Fruit fly (Drosophila melanogaster) whole organism, prepupa: ENCODE measurements around the gene CG6933.

Experiments
- CG10631 ChIP-seq: fragments of 200-800 bp; sonication (Bioruptor generic); optimal IDR thresholded peaks from 2 replicates; lab custom pipeline; 2016; ENCODE audit warnings: missing biosample characterization, missing genetic modification characterization
- CG10669 ChIP-seq: fragments of 200-800 bp; sonication (Bioruptor generic); optimal IDR thresholded peaks from 3 replicates; lab custom pipeline; 2018; ENCODE audit warnings: missing biosample characterization, mild to moderate bottlenecking, missing genetic modification characterization, moderate library complexity
- CG11762 ChIP-seq: fragments of 200-800 bp; sonication (Bioruptor generic); optimal IDR thresholded peaks from 3 replicates; lab custom pipeline; 2016; ENCODE audit warnings: missing biosample characterization, missing genetic modification characterization; ENCODE audit not compliant: insufficient read depth
- CG15336 ChIP-seq: fragments of 200-800 bp; sonication (Bioruptor generic); IDR thresholded peaks from 2 replicates; pipeline ENCODE4 v1.3.6; 2022; ENCODE audit warnings: missing biosample characterization, missing genetic modification characterization
- CG1621 ChIP-seq: fragments of 200-800 bp; sonication (Bioruptor generic); optimal IDR thresholded peaks from 3 replicates; lab custom pipeline; 2018; ENCODE audit warnings: missing biosample characterization, mild to moderate bottlenecking, missing genetic modification characterization
- CG16779 ChIP-seq: fragments of 200-800 bp; sonication (Bioruptor generic); optimal IDR thresholded peaks from 3 replicates; lab custom pipeline; 2017; ENCODE audit warnings: missing biosample characterization, mild to moderate bottlenecking, missing genetic modification characterization
- CG3032 ChIP-seq: fragments of 200-800 bp; optimal IDR thresholded peaks from 2 replicates; lab custom pipeline; 2019; ENCODE audit warnings: missing biosample characterization, mild to moderate bottlenecking, missing genetic modification characterization, moderate library complexity
- CG31627 ChIP-seq: fragments of 200-800 bp; sonication (Bioruptor generic); optimal IDR thresholded peaks from 3 replicates; lab custom pipeline; 2016; ENCODE audit warnings: missing biosample characterization, missing genetic modification characterization
- CG32006 ChIP-seq: fragments of 200-800 bp; sonication (Bioruptor generic); optimal IDR thresholded peaks from 3 replicates; lab custom pipeline; 2017; ENCODE audit warnings: missing biosample characterization, mild to moderate bottlenecking, missing genetic modification characterization
- CG34406 ChIP-seq: fragments of 200-800 bp; sonication (Bioruptor generic); optimal IDR thresholded peaks from 3 replicates; lab custom pipeline; 2016; ENCODE audit warnings: missing biosample characterization, missing genetic modification characterization
- CG3919 ChIP-seq: fragments of 200-800 bp; sonication (Bioruptor generic); optimal IDR thresholded peaks from 3 replicates; lab custom pipeline; 2016; ENCODE audit warnings: missing biosample characterization, missing genetic modification characterization
- CG4318 ChIP-seq: fragments of 200-800 bp; sonication (Bioruptor generic); optimal IDR thresholded peaks from 3 replicates; lab custom pipeline; 2017; ENCODE audit warnings: missing biosample characterization, mild to moderate bottlenecking, missing genetic modification characterization
- CG6163 ChIP-seq: fragments of 200-800 bp; sonication (Bioruptor generic); IDR thresholded peaks from 3 replicates; pipeline ENCODE4 v1.3.6; 2022; ENCODE audit warnings: missing biosample characterization, missing genetic modification characterization
- CG6276 ChIP-seq: fragments of 200-800 bp; sonication (Bioruptor generic); optimal IDR thresholded peaks from 2 replicates; lab custom pipeline; 2017; ENCODE audit warnings: missing biosample characterization, mild to moderate bottlenecking, missing genetic modification characterization
- CG6792 ChIP-seq: fragments of 200-800 bp; sonication (Bioruptor generic); optimal IDR thresholded peaks from 3 replicates; lab custom pipeline; 2016; ENCODE audit warnings: missing biosample characterization, missing genetic modification characterization
- CG6808 ChIP-seq: fragments of 200-800 bp; sonication (Bioruptor generic); optimal IDR thresholded peaks from 3 replicates; lab custom pipeline; 2017; ENCODE audit warnings: missing biosample characterization, missing genetic modification characterization, mild to moderate bottlenecking, moderate library complexity, missing genetic modification reagents
- CG6854 ChIP-seq: fragments of 200-800 bp; sonication (Bioruptor generic); optimal IDR thresholded peaks from 2 replicates; lab custom pipeline; 2017; ENCODE audit warnings: missing biosample characterization, mild to moderate bottlenecking, missing genetic modification characterization
- CG7368 ChIP-seq: fragments of 200-800 bp; sonication (Bioruptor generic); optimal IDR thresholded peaks from 3 replicates; lab custom pipeline; 2016; ENCODE audit warnings: missing biosample characterization, missing genetic modification characterization
- CG8119 ChIP-seq: fragments of 200-800 bp; sonication (Bioruptor generic); IDR thresholded peaks from 3 replicates; pipeline ENCODE4 v1.3.6; 2022; ENCODE audit warnings: missing biosample characterization, missing genetic modification characterization
- CG9139 ChIP-seq: fragments of 200-800 bp; sonication (Bioruptor generic); optimal IDR thresholded peaks from 3 replicates; lab custom pipeline; 2017; ENCODE audit warnings: missing biosample characterization, mild to moderate bottlenecking, missing genetic modification characterization
- Eip75B ChIP-seq: fragments of 200-800 bp; sonication (Bioruptor generic); optimal IDR thresholded peaks from 3 replicates; lab custom pipeline; 2016; ENCODE audit warnings: missing biosample characterization, missing genetic modification characterization
- Eip78C ChIP-seq: fragments of 200-800 bp; sonication (Bioruptor generic); peaks from one replicate; lab custom pipeline; 2016; ENCODE audit warnings: missing biosample characterization, missing genetic modification characterization
- Eip93F ChIP-seq: fragments of 200-800 bp; sonication (Bioruptor generic); optimal IDR thresholded peaks from 2 replicates; lab custom pipeline; 2016; ENCODE audit warnings: missing biosample characterization, mild to moderate bottlenecking, missing genetic modification characterization
- Ets21C ChIP-seq: fragments of 200-800 bp; sonication (Bioruptor generic); optimal IDR thresholded peaks from 3 replicates; lab custom pipeline; 2016; ENCODE audit warnings: missing biosample characterization, missing genetic modification characterization
- Ets96B ChIP-seq: fragments of 200-800 bp; optimal IDR thresholded peaks from 2 replicates; lab custom pipeline; 2019; ENCODE audit warnings: missing biosample characterization, mild to moderate bottlenecking, missing genetic modification characterization, moderate library complexity
- Gug ChIP-seq: fragments of 200-800 bp; sonication (Bioruptor generic); IDR thresholded peaks from 2 replicates; pipeline ENCODE4 v1.3.6; 2022; ENCODE audit warnings: missing biosample characterization, missing genetic modification characterization
- Hr38 ChIP-seq: sonication (Bioruptor generic); optimal IDR thresholded peaks from 2 replicates; lab custom pipeline; 2016; ENCODE audit warnings: missing biosample characterization, missing genetic modification characterization
- Hr39 ChIP-seq: fragments of 200-800 bp; sonication (Bioruptor generic); optimal IDR thresholded peaks from 2 replicates; lab custom pipeline; 2016; ENCODE audit warnings: missing biosample characterization, missing genetic modification characterization
- Lpt ChIP-seq: fragments of 200-800 bp; sonication (Bioruptor generic); optimal IDR thresholded peaks from 3 replicates; lab custom pipeline; 2016; ENCODE audit warnings: missing biosample characterization, missing genetic modification characterization
- Met ChIP-seq: fragments of 200-800 bp; sonication (Bioruptor generic); optimal IDR thresholded peaks from 3 replicates; lab custom pipeline; 2016; ENCODE audit warnings: missing biosample characterization, missing genetic modification characterization
- Sox102F ChIP-seq: fragments of 200-800 bp; sonication (Bioruptor generic); optimal IDR thresholded peaks from 2 replicates; lab custom pipeline; 2016; ENCODE audit warnings: missing biosample characterization, mild to moderate bottlenecking, missing genetic modification characterization
- Sox14 ChIP-seq: fragments of 200-800 bp; sonication (Bioruptor generic); optimal IDR thresholded peaks from 3 replicates; lab custom pipeline; 2016; ENCODE audit warnings: missing biosample characterization, missing genetic modification characterization
- Sox15 ChIP-seq: fragments of 200-800 bp; sonication (Bioruptor generic); optimal IDR thresholded peaks from 3 replicates; lab custom pipeline; 2016; ENCODE audit warnings: missing biosample characterization, missing genetic modification characterization
- achi ChIP-seq: fragments of 200-800 bp; sonication (Bioruptor generic); optimal IDR thresholded peaks from 3 replicates; lab custom pipeline; 2016; ENCODE audit warnings: missing biosample characterization, missing genetic modification characterization
- acj6 ChIP-seq: fragments of 200-800 bp; sonication (Bioruptor generic); optimal IDR thresholded peaks from 3 replicates; lab custom pipeline; 2016; ENCODE audit warnings: missing biosample characterization, missing genetic modification characterization
- cyc ChIP-seq: fragments of 200-800 bp; sonication (Bioruptor generic); optimal IDR thresholded peaks from 3 replicates; lab custom pipeline; 2016; ENCODE audit warnings: missing biosample characterization, missing genetic modification characterization
- dac ChIP-seq: fragments of 200-800 bp; sonication (Bioruptor generic); optimal IDR thresholded peaks from 2 replicates; lab custom pipeline; 2017; ENCODE audit warnings: missing biosample characterization, mild to moderate bottlenecking, missing genetic modification characterization
- dsx ChIP-seq: fragments of 200-800 bp; optimal IDR thresholded peaks from 3 replicates; lab custom pipeline; 2019; ENCODE audit warnings: missing biosample characterization, mild to moderate bottlenecking, missing genetic modification characterization, moderate library complexity; ENCODE audit not compliant: poor library complexity, severe bottlenecking
- eg ChIP-seq: fragments of 200-800 bp; sonication (Bioruptor generic); IDR thresholded peaks from 3 replicates; pipeline ENCODE4 v1.3.6; 2022; ENCODE audit warnings: missing biosample characterization, missing genetic modification characterization
- esn ChIP-seq: fragments of 200-800 bp; sonication (Bioruptor generic); optimal IDR thresholded peaks from 2 replicates; lab custom pipeline; 2016; ENCODE audit warnings: missing biosample characterization, mild to moderate bottlenecking, missing genetic modification characterization, moderate library complexity
- fd59A ChIP-seq: fragments of 200-800 bp; sonication (Bioruptor generic); optimal IDR thresholded peaks from 2 replicates; lab custom pipeline; 2017; ENCODE audit warnings: missing biosample characterization, mild to moderate bottlenecking, missing genetic modification characterization, missing genetic modification reagents
- fkh ChIP-seq: fragments of 200-800 bp; sonication (Bioruptor generic); optimal IDR thresholded peaks from 3 replicates; lab custom pipeline; 2017; ENCODE audit warnings: missing biosample characterization, mild to moderate bottlenecking, missing genetic modification characterization, moderate library complexity
- lz ChIP-seq: fragments of 200-800 bp; sonication (Bioruptor generic); optimal IDR thresholded peaks from 3 replicates; lab custom pipeline; 2016; ENCODE audit warnings: missing biosample characterization, missing genetic modification characterization
- net ChIP-seq: fragments of 200-800 bp; sonication (Bioruptor generic); optimal IDR thresholded peaks from 3 replicates; lab custom pipeline; 2016; ENCODE audit warnings: missing biosample characterization, missing genetic modification characterization
- pdm3 ChIP-seq: fragments of 200-800 bp; sonication (Bioruptor generic); optimal IDR thresholded peaks from 3 replicates; lab custom pipeline; 2016; ENCODE audit warnings: missing biosample characterization, missing genetic modification characterization
- salr ChIP-seq, 2 experiments: fragments of 200-800 bp; sonication (Bioruptor generic); optimal IDR thresholded peaks; 3 replicates each; lab custom pipeline; 2016 to 2018; ENCODE audit warnings: missing biosample characterization in 2 of 2, missing genetic modification characterization in 2 of 2, mild to moderate bottlenecking in 1 of 2
- spab ChIP-seq: fragments of 200-800 bp; sonication (Bioruptor generic); optimal IDR thresholded peaks from 2 replicates; lab custom pipeline; 2017; ENCODE audit warnings: missing biosample characterization, mild to moderate bottlenecking, missing genetic modification characterization, missing genetic modification reagents
- ss ChIP-seq, 2 experiments: fragments of 200-800 bp; sonication (Bioruptor generic); optimal IDR thresholded peaks; 2 replicates in 1 of 2; 3 replicates in 1 of 2; lab custom pipeline; 2017 to 2018; ENCODE audit warnings: mild to moderate bottlenecking in 2 of 2, missing biosample characterization in 2 of 2, missing genetic modification characterization in 2 of 2, moderate library complexity in 1 of 2
- svp ChIP-seq: fragments of 200-800 bp; sonication (Bioruptor generic); peaks from one replicate; lab custom pipeline; 2016; ENCODE audit warnings: missing biosample characterization, missing genetic modification characterization
- topi ChIP-seq: fragments of 200-800 bp; sonication (Bioruptor generic); optimal IDR thresholded peaks from 3 replicates; lab custom pipeline; 2016; ENCODE audit warnings: missing biosample characterization, missing genetic modification characterization
- vri ChIP-seq: fragments of 200-800 bp; sonication (Bioruptor generic); optimal IDR thresholded peaks from 3 replicates; lab custom pipeline; 2016; ENCODE audit warnings: missing biosample characterization, mild to moderate bottlenecking, missing genetic modification characterization

CG6933 gene

DNA sequence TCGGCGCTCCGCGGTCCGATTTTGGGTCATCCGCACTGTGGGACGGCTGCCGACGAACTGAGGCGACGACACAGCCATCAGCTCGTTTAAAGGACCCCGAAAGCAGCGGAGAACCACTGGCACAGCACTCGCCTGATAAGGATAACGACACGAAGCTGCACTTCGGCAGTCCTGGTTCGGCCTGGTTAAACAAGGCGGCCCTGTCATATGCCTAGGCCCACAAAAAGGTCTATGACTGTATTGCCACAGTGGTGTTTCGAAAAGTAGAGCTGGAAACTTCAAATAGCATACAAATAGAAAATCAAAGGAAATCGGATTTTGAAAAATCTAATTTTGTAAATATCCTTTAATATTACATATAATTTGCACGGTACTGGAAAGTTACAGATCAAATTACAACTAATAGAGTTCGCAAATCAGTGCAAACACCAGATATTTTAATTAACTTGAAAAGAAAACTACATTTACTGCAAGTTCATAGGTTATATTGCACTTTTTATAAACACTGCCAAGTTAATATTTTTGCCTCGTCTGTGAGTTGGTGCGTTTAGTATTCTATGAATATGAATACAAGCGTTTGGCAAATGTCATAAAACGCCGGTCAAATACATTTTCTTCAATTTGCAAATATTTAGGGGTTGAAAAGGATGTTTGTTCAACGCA lies 34.9 kb downstream of the CG6933 start:
- TF ChIP-seq Ets96B (peak; percentile 60), CG6854 (GFP tag; lab: Kevin White, UChicago) (no peak), CG6163 (GFP tag; lab: Robert Waterston, UW) (0 out of 3 replicates have a peak, but pooled peaks have one; percentile 42), Eip78C (GFP tag; lab: Kevin White, UChicago) (peak; percentile 95), Hr39 (GFP tag; lab: Kevin White, UChicago) (peak; percentile 48), CG16779 (tag; lab: Kevin White, UChicago) (no peak), pdm3 (peak; percentile 79), CG32006 (peak; percentile 87), CG6808 (GFP tag; lab: Kevin White, UChicago) (no peak), ss (GFP tag; optimal IDR thresholded peaks at IDR 0.05; lab: Kevin White, UChicago) (peak; percentile 39 to 68), dsx (GFP tag; lab: Kevin White, UChicago) (peak; percentile 41), lz (GFP tag; lab: Kevin White, UChicago) (peak; percentile 39), CG3919 (peak; percentile 28), Sox14 (GFP tag; lab: Kevin White, UChicago) (peak; percentile 69), Sox102F (GFP tag; lab: Kevin White, UChicago) (peak; percentile 61), CG1621 (tag; lab: Kevin White, UChicago) (peak; percentile 66), Gug (GFP tag; lab: Robert Waterston, UW) (no peak), CG15336 (peak; percentile 71), CG10669 (GFP tag; lab: Kevin White, UChicago) (peak; percentile 45), Eip75B (GFP tag; lab: Kevin White, UChicago) (peak; percentile 37), CG6276 (peak; percentile 31), CG9139 (no peak), CG7368 (GFP tag; lab: Kevin White, UChicago) (peak; percentile 15), CG4318 (peak; percentile 51), fd59A (GFP tag; lab: Kevin White, UChicago) (peak; percentile 64), Eip93F (no peak), cyc (GFP tag; lab: Kevin White, UChicago) (no peak), CG3032 (tag; lab: Kevin White, UChicago) (peak; percentile 38), fkh (GFP tag; lab: Kevin White, UChicago) (no peak), CG6792 (GFP tag; lab: Kevin White, UChicago) (peak; percentile 49), topi (GFP tag; lab: Kevin White, UChicago) (peak; percentile 54), acj6 (peak; percentile 81), CG31627 (GFP tag; lab: Kevin White, UChicago) (peak; percentile 62), svp (peak; percentile 77), CG11762 (GFP tag; lab: Kevin White, UChicago) (no peak), Sox15 (GFP tag; lab: Kevin White, UChicago) (peak; percentile 66), eg (GFP tag; lab: Robert Waterston, UW) (no peak), Lpt (GFP tag; lab: Kevin White, UChicago) (peak; percentile 11), Hr38 (GFP tag; lab: Kevin White, UChicago) (no peak), CG34406 (GFP tag; lab: Kevin White, UChicago) (peak; percentile 50), achi (peak; percentile 73), spab (GFP tag; lab: Kevin White, UChicago) (peak; percentile 31), dac (GFP tag; lab: Kevin White, UChicago) (no peak), esn (GFP tag; lab: Kevin White, UChicago) (peak; percentile 63), CG8119 (peak; percentile 76), salr (GFP tag; optimal IDR thresholded peaks at IDR 0.05; lab: Kevin White, UChicago) (peak; percentile 32 to 65), Ets21C (GFP tag; lab: Kevin White, UChicago) (peak; percentile 30), vri (peak; percentile 0), Met (GFP tag; lab: Kevin White, UChicago) (peak; percentile 65), net (GFP tag; lab: Kevin White, UChicago) (peak; percentile 70), CG10631 (GFP tag; lab: Kevin White, UChicago) (peak; percentile 67)
